Worm (Caenorhabditis elegans) whole organism, L1 larva: Measurements from ENCODE around the gene T28D6.6.
A peak's percentile ranks its signal among the peaks of the same experiment; 100 is the strongest.

ENCODE experiments used
- C16A3.4 ChIP-seq: fragments of 150-350 bp; optimal IDR thresholded peaks from 2 replicates; lab custom pipeline; 2014; ENCODE audit warnings: missing biosample characterization, missing genetic modification characterization
- C34B4.2 ChIP-seq: sonication (generic microtip); optimal IDR thresholded peaks from 2 replicates; lab custom pipeline; 2017; ENCODE audit warnings: mild to moderate bottlenecking, missing genetic modification characterization, missing compliant biosample characterization
- F16B12.6 ChIP-seq: fragments of 150-350 bp; optimal IDR thresholded peaks from 2 replicates; lab custom pipeline; 2014; ENCODE audit warnings: missing biosample characterization, missing genetic modification characterization
- alr-1 ChIP-seq: fragments of 200-800 bp; sonication (Bioruptor generic); optimal IDR thresholded peaks from 2 replicates; lab custom pipeline; 2018; ENCODE audit warnings: borderline replicate concordance, mild to moderate bottlenecking, missing genetic modification characterization, missing compliant biosample characterization
- ceh-63 ChIP-seq: fragments of 200-800 bp; sonication (Bioruptor generic); optimal IDR thresholded peaks from 2 replicates; lab custom pipeline; 2018; ENCODE audit warnings: mild to moderate bottlenecking, missing genetic modification characterization, missing compliant biosample characterization
- ceh-82 ChIP-seq, 3 experiments: fragments of 150-350 bp in 1 of 3; sonication (generic microtip) in 2 of 3; optimal IDR thresholded peaks; 2 replicates each; lab custom pipeline; 2014 to 2017; ENCODE audit warnings: missing biosample characterization in 3 of 3, missing genetic modification characterization in 3 of 3
- ceh-88 ChIP-seq: fragments of 200-800 bp; sonication (Bioruptor generic); IDR thresholded peaks from 2 replicates; pipeline ENCODE4 v1.3.6; 2022; ENCODE audit warnings: missing genetic modification characterization, missing compliant biosample characterization
- ceh-90 ChIP-seq: sonication (generic microtip); optimal IDR thresholded peaks from 2 replicates; lab custom pipeline; 2016; ENCODE audit warnings: missing genetic modification characterization, missing compliant biosample characterization
- ces-1 ChIP-seq: fragments of 150-350 bp; optimal IDR thresholded peaks from 2 replicates; lab custom pipeline; 2014; ENCODE audit warnings: missing biosample characterization, missing genetic modification reagents, missing genetic modification characterization
- dpl-1 ChIP-seq, 3 experiments: fragments of 150-350 bp in 2 of 3; sonication (generic microtip) in 1 of 3; optimal IDR thresholded peaks; 2 replicates each; lab custom pipeline; 2014 to 2017; ENCODE audit warnings: missing biosample characterization in 3 of 3, missing genetic modification characterization in 3 of 3, missing genetic modification reagents in 3 of 3
- efl-1 ChIP-seq, 4 experiments: fragments of 150-350 bp; optimal IDR thresholded peaks in 3 of 4; peaks in 1 of 4; 1 replicate in 1 of 4; 2 replicates in 3 of 4; lab custom pipeline; 2014; ENCODE audit warnings: missing biosample characterization in 2 of 4, missing genetic modification characterization in 2 of 4, missing genetic modification reagents in 2 of 4
- egl-13 ChIP-seq: sonication (generic microtip); optimal IDR thresholded peaks from 2 replicates; lab custom pipeline; 2016; ENCODE audit warnings: missing genotype, missing genetic modification reagents, missing genetic modification characterization, missing compliant biosample characterization
- elt-2 ChIP-seq: sonication (generic microtip); optimal IDR thresholded peaks from 2 replicates; lab custom pipeline; 2016; ENCODE audit warnings: missing genetic modification characterization, mild to moderate bottlenecking, inconsistent platforms, missing compliant biosample characterization, missing genetic modification reagents
- ets-5 ChIP-seq: fragments of 200-800 bp; sonication (Bioruptor generic); IDR thresholded peaks from 2 replicates; pipeline ENCODE4 v1.3.6; 2022; ENCODE audit warnings: missing genetic modification characterization, missing compliant biosample characterization
- fkh-8 ChIP-seq: sonication (generic microtip); optimal IDR thresholded peaks from 2 replicates; lab custom pipeline; 2016; ENCODE audit warnings: mild to moderate bottlenecking, missing genetic modification characterization, missing compliant biosample characterization
- hlh-17 ChIP-seq: fragments of 200-800 bp; sonication (Bioruptor generic); optimal IDR thresholded peaks from 2 replicates; lab custom pipeline; 2018; ENCODE audit warnings: missing genetic modification characterization, mild to moderate bottlenecking, missing compliant biosample characterization, moderate library complexity, borderline replicate concordance
- hlh-4 ChIP-seq: sonication (generic microtip); optimal IDR thresholded peaks from 2 replicates; lab custom pipeline; 2016; ENCODE audit warnings: mild to moderate bottlenecking, missing genetic modification characterization, missing compliant biosample characterization
- lin-13 ChIP-seq: fragments of 150-350 bp; optimal IDR thresholded peaks from 2 replicates; lab custom pipeline; 2014; ENCODE audit warnings: missing biosample characterization, missing genetic modification reagents, missing genetic modification characterization
- lin-14 ChIP-seq: fragments of 200-800 bp; sonication (Bioruptor generic); optimal IDR thresholded peaks from 2 replicates; lab custom pipeline; 2018; ENCODE audit warnings: mild to moderate bottlenecking, missing genetic modification characterization, moderate library complexity, missing compliant biosample characterization
- lin-15B ChIP-seq: fragments of 150-350 bp; sonication (generic microtip); optimal IDR thresholded peaks from 3 replicates; lab custom pipeline; 2014; ENCODE audit warnings: missing biosample characterization, missing genetic modification characterization
- mab-9 ChIP-seq: fragments of 200-800 bp; sonication (Bioruptor generic); IDR thresholded peaks from 2 replicates; pipeline ENCODE4 v1.3.6; 2022; ENCODE audit warnings: missing genetic modification reagents, missing genetic modification characterization, missing compliant biosample characterization
- mef-2 ChIP-seq: fragments of 150-350 bp; optimal IDR thresholded peaks from 2 replicates; lab custom pipeline; 2014; ENCODE audit warnings: missing biosample characterization, missing genetic modification characterization
- nhr-11 ChIP-seq: fragments of 150-350 bp; optimal IDR thresholded peaks from 2 replicates; lab custom pipeline; 2014; ENCODE audit warnings: missing biosample characterization, missing genetic modification characterization
- nhr-20 ChIP-seq: sonication (generic microtip); optimal IDR thresholded peaks from 2 replicates; lab custom pipeline; 2016; ENCODE audit warnings: mild to moderate bottlenecking, missing genetic modification characterization, missing compliant biosample characterization
- nhr-47 ChIP-seq: sonication (generic microtip); optimal IDR thresholded peaks from 2 replicates; lab custom pipeline; 2016; ENCODE audit warnings: mild to moderate bottlenecking, missing genetic modification characterization, moderate library complexity, missing compliant biosample characterization
- nhr-76 ChIP-seq: sonication (generic microtip); optimal IDR thresholded peaks from 2 replicates; lab custom pipeline; 2017; ENCODE audit warnings: missing biosample characterization, missing genetic modification characterization
- nhr-77 ChIP-seq: fragments of 150-350 bp; optimal IDR thresholded peaks from 2 replicates; lab custom pipeline; 2014; ENCODE audit warnings: missing biosample characterization, missing genetic modification characterization
- nhr-85 ChIP-seq: sonication (generic microtip); peaks from one replicate; lab custom pipeline; 2016; ENCODE audit warnings: missing genetic modification characterization, inconsistent platforms, missing compliant biosample characterization
- nhr-90 ChIP-seq: sonication (generic microtip); optimal IDR thresholded peaks from 2 replicates; lab custom pipeline; 2016; ENCODE audit warnings: mild to moderate bottlenecking, missing genetic modification characterization, missing compliant biosample characterization; ENCODE audit not compliant: poor library complexity
- pag-3 ChIP-seq: sonication (generic microtip); optimal IDR thresholded peaks from 2 replicates; lab custom pipeline; 2017; ENCODE audit warnings: missing genetic modification characterization, mild to moderate bottlenecking, missing compliant biosample characterization, antibody characterized with exemption, borderline replicate concordance; ENCODE audit not compliant: insufficient read depth
- pqm-1 ChIP-seq: sonication (generic microtip); optimal IDR thresholded peaks from 3 replicates; lab custom pipeline; 2017; ENCODE audit warnings: missing biosample characterization, missing genetic modification characterization
- sox-4 ChIP-seq: sonication (generic microtip); optimal IDR thresholded peaks from 2 replicates; lab custom pipeline; 2016; ENCODE audit warnings: missing genetic modification characterization, missing compliant biosample characterization
- sptf-1 ChIP-seq: fragments of 150-350 bp; optimal IDR thresholded peaks from 2 replicates; lab custom pipeline; 2014; ENCODE audit warnings: missing biosample characterization, missing genetic modification characterization
- sup-37 ChIP-seq: fragments of 200-800 bp; sonication (Bioruptor generic); optimal IDR thresholded peaks from 2 replicates; lab custom pipeline; 2018; ENCODE audit warnings: mild to moderate bottlenecking, missing genetic modification characterization, missing compliant biosample characterization
- swsn-7 ChIP-seq: sonication (generic microtip); optimal IDR thresholded peaks from 2 replicates; lab custom pipeline; 2016; ENCODE audit warnings: missing genetic modification characterization, missing compliant biosample characterization
- tbx-2 ChIP-seq: sonication (generic microtip); optimal IDR thresholded peaks from 2 replicates; lab custom pipeline; 2016; ENCODE audit warnings: missing genetic modification characterization, missing compliant biosample characterization
- unc-30 ChIP-seq: sonication (generic microtip); optimal IDR thresholded peaks from 2 replicates; lab custom pipeline; 2017; ENCODE audit warnings: missing biosample characterization, missing genetic modification characterization
- unc-86 ChIP-seq: sonication (generic microtip); optimal IDR thresholded peaks from 2 replicates; lab custom pipeline; 2016; ENCODE audit warnings: missing genetic modification characterization, missing compliant biosample characterization
- unc-98 ChIP-seq: fragments of 200-800 bp; sonication (Bioruptor generic); IDR thresholded peaks from 2 replicates; pipeline ENCODE4 v1.3.6; 2022; ENCODE audit warnings: missing genetic modification characterization, missing compliant biosample characterization
- xbp-1 ChIP-seq: sonication (generic microtip); optimal IDR thresholded peaks from 2 replicates; lab custom pipeline; 2016; ENCODE audit warnings: missing genetic modification characterization, missing compliant biosample characterization
- zag-1 ChIP-seq: fragments of 150-350 bp; optimal IDR thresholded peaks from 2 replicates; lab custom pipeline; 2014; ENCODE audit warnings: missing biosample characterization, missing genetic modification characterization
- zip-4 ChIP-seq: fragments of 200-800 bp; sonication (Bioruptor generic); optimal IDR thresholded peaks from 2 replicates; lab custom pipeline; 2018; ENCODE audit warnings: mild to moderate bottlenecking, missing genetic modification characterization, moderate library complexity, missing compliant biosample characterization
- ztf-11 ChIP-seq, 2 experiments: sonication (generic microtip); optimal IDR thresholded peaks; 2 replicates each; lab custom pipeline; 2016 to 2017; ENCODE audit warnings: missing genetic modification characterization in 2 of 2, missing biosample characterization in 1 of 2, missing compliant biosample characterization in 1 of 2
- ztf-4 ChIP-seq: fragments of 150-350 bp; optimal IDR thresholded peaks from 2 replicates; lab custom pipeline; 2014; ENCODE audit warnings: missing biosample characterization, missing genetic modification characterization

T28D6.6 gene

ce11 chrIII:11380555-11380954 is 37.6 kb upstream of the T28D6.6 start (continued):
- TF ChIP-seq lin-15B (tag; lab: Kevin White, UChicago), result no peak
- no peak for TF ChIP-seq nhr-11
- TF ChIP-seq xbp-1, result peak; percentile 18
- TF ChIP-seq sox-4 (tag; lab: Kevin White, UChicago), result no peak
- TF ChIP-seq ztf-11 (tag; optimal IDR thresholded peaks at IDR 0.05; lab: Kevin White, UChicago), result no peak
- no peak for TF ChIP-seq tbx-2 (tag; lab: Kevin White, UChicago)
- no peak for TF ChIP-seq alr-1 (tag; lab: Kevin White, UChicago)
- no peak for TF ChIP-seq zip-4 (GFP tag; lab: Kevin White, UChicago)
- no peak for TF ChIP-seq pqm-1 (tag; lab: Kevin White, UChicago)
- no peak for TF ChIP-seq lin-13 (GFP tag; lab: Kevin White, UChicago)
- no peak for TF ChIP-seq mef-2 (tag; lab: Kevin White, UChicago)
- TF ChIP-seq nhr-76 (tag; lab: Kevin White, UChicago), result no peak
- TF ChIP-seq nhr-77 (tag; lab: Kevin White, UChicago), result no peak
- no peak for TF ChIP-seq zag-1
- peak in 1 of 3 experiments; percentile 17 for TF ChIP-seq dpl-1 (GFP tag; optimal IDR thresholded peaks at IDR 0.05; lab: Kevin White, UChicago)
- TF ChIP-seq nhr-85, result no peak
- no peak for TF ChIP-seq unc-30
- no peak for TF ChIP-seq nhr-90
- TF ChIP-seq ceh-90, result no peak
- no peak for TF ChIP-seq ceh-88 (GFP tag; lab: Robert Waterston, UW)
- no peak for TF ChIP-seq sup-37 (GFP tag; lab: Kevin White, UChicago)
- no peak for TF ChIP-seq mab-9 (GFP tag; lab: Robert Waterston, UW)
- TF ChIP-seq nhr-47 (tag; lab: Kevin White, UChicago), result peak; percentile 24
- no peak for TF ChIP-seq unc-86
- no peak for TF ChIP-seq fkh-8
- TF ChIP-seq hlh-4 (tag; lab: Kevin White, UChicago), result no peak
- TF ChIP-seq swsn-7 (tag; lab: Kevin White, UChicago), result no peak
- TF ChIP-seq lin-14 (GFP tag; lab: Kevin White, UChicago), result no peak
- TF ChIP-seq C34B4.2, result no peak
- peak in 1 of 3 experiments; percentile 40 for TF ChIP-seq ceh-82 (tag; optimal IDR thresholded peaks at IDR 0.05; lab: Kevin White, UChicago)
- TF ChIP-seq egl-13, result no peak
- TF ChIP-seq F16B12.6, result no peak
- TF ChIP-seq hlh-17 (GFP tag; lab: Kevin White, UChicago), result no peak
- TF ChIP-seq ces-1 (GFP tag; lab: Kevin White, UChicago), result no peak
- peak; percentile 7 to 29 for TF ChIP-seq efl-1 (optimal IDR thresholded peaks at IDR 0.05; lab: Kevin White, UChicago)
- no peak for TF ChIP-seq efl-1 (GFP tag; optimal IDR thresholded peaks at IDR 0.05 in 1 of 2; lab: Kevin White, UChicago)
- no peak for TF ChIP-seq ets-5 (GFP tag; lab: Robert Waterston, UW)
- TF ChIP-seq nhr-20, result peak; percentile 5
- no peak for TF ChIP-seq unc-98 (GFP tag; lab: Robert Waterston, UW)
- TF ChIP-seq ztf-4 (tag; lab: Kevin White, UChicago), result peak; percentile 17
- no peak for TF ChIP-seq C16A3.4 (tag; lab: Kevin White, UChicago)
- no peak for TF ChIP-seq elt-2 (tag; lab: Kevin White, UChicago)
- no peak for TF ChIP-seq ceh-63 (GFP tag; lab: Kevin White, UChicago)
- TF ChIP-seq pag-3 (tag; lab: Kevin White, UChicago), result no peak
- no peak for TF ChIP-seq sptf-1 (tag; lab: Kevin White, UChicago)
